Worm (Caenorhabditis elegans): ENCODE data around the gene R74.8.

ce11 chrIII:4208210-4208609 lies 2.1 kb downstream of the R74.8 start:
- no peak for TF ChIP-seq fkh-10 (GFP tag; optimal IDR thresholded peaks at IDR 0.05)
- no peak for TF ChIP-seq mdl-1 (tag; optimal IDR thresholded peaks at IDR 0.05)
- TF ChIP-seq pax-3 (tag; optimal IDR thresholded peaks at IDR 0.05): no peak
- no peak for TF ChIP-seq aly-2 (tag; optimal IDR thresholded peaks at IDR 0.05)
- no peak for TF ChIP-seq lin-39 (tag; optimal IDR thresholded peaks at IDR 0.05)
- no peak for TF ChIP-seq ztf-11 (tag; optimal IDR thresholded peaks at IDR 0.05)
- no peak for TF ChIP-seq vab-15 (tag; optimal IDR thresholded peaks at IDR 0.05)
- TF ChIP-seq F16B12.6 (tag; optimal IDR thresholded peaks at IDR 0.05): no peak
- no peak for TF ChIP-seq ama-1 (optimal IDR thresholded peaks at IDR 0.05)
- no peak for TF ChIP-seq aha-1 (tag; optimal IDR thresholded peaks at IDR 0.05)
- no peak for TF ChIP-seq nhr-12 (tag; optimal IDR thresholded peaks at IDR 0.05)
- no peak for TF ChIP-seq egl-27 (tag; optimal IDR thresholded peaks at IDR 0.05)
- TF ChIP-seq tbx-2 (tag; optimal IDR thresholded peaks at IDR 0.05): no peak
- TF ChIP-seq dpl-1 (GFP tag; optimal IDR thresholded peaks at IDR 0.05): no peak
